Worm (Caenorhabditis elegans): ENCODE measurements around the gene CC8.3.

DNA sequence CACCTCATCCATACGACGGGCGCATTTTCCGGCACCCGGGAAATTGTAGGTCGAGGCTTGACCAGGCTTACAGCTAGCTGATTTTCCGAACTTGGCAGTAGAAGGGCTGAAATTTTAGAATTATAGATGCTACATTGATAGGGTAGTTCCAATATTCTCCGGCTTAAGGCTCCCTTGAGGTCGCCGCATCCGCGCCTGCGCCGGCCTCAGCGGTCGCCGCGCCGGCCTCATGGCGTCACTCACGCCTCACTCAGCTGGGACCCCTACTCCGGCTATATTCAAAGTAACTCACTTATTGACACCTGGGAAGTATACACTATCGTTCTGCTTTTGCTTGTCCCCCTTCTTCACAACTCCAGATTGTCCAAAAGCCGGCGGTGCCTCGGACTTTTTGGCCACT, 38.0 kb downstream of the CC8.3 start:
- TF ChIP-seq dao-5 (tag; optimal IDR thresholded peaks at IDR 0.05) (no peak), him-1 (tag; optimal IDR thresholded peaks at IDR 0.05) (no peak)
